Worm (Caenorhabditis elegans) whole organism, young adult: ENCODE measurements around the gene nlp-82.

Source experiments
- C06A6.2 ChIP-seq: fragments of 200-800 bp; sonication (Bioruptor generic); conservative IDR thresholded peaks from 2 replicates; pipeline ENCODE4 v1.3.6; 2022; ENCODE audit warnings: missing genetic modification characterization, missing compliant biosample characterization
- K12H6.12 ChIP-seq: fragments of 200-800 bp; sonication (Bioruptor generic); optimal IDR thresholded peaks from 2 replicates; lab custom pipeline; 2018; ENCODE audit warnings: mild to moderate bottlenecking, missing genetic modification characterization, missing compliant biosample characterization
- T26A5.8 ChIP-seq: sonication (generic microtip); optimal IDR thresholded peaks from 2 replicates; lab custom pipeline; 2016; ENCODE audit warnings: missing genetic modification characterization, missing compliant biosample characterization
- Y53G8AR.9 ChIP-seq: fragments of 200-800 bp; sonication (Bioruptor generic); conservative IDR thresholded peaks from 2 replicates; pipeline ENCODE4 v1.3.6; 2022; ENCODE audit warnings: missing genetic modification reagents, missing genetic modification characterization, missing compliant biosample characterization
- Y95B8A.8 ChIP-seq: fragments of 200-800 bp; sonication (Bioruptor generic); IDR thresholded peaks from 2 replicates; pipeline ENCODE4 v1.3.6; 2022; ENCODE audit warnings: missing genetic modification reagents, missing genetic modification characterization, missing compliant biosample characterization
- atf-7 ChIP-seq: sonication (generic microtip); optimal IDR thresholded peaks from 2 replicates; lab custom pipeline; 2017; ENCODE audit warnings: mild to moderate bottlenecking, missing genetic modification characterization, missing compliant biosample characterization
- attf-5 ChIP-seq: fragments of 200-800 bp; sonication (Bioruptor generic); optimal IDR thresholded peaks from 2 replicates; lab custom pipeline; 2018; ENCODE audit warnings: mild to moderate bottlenecking, missing genetic modification characterization, missing compliant biosample characterization
- cebp-1 ChIP-seq, 2 experiments: fragments of 200-800 bp in 1 of 2; sonication (Bioruptor generic) in 1 of 2; sonication (generic microtip) in 1 of 2; IDR thresholded peaks in 1 of 2; optimal IDR thresholded peaks in 1 of 2; 2 replicates each; pipeline versions ENCODE4 v1.3.6 to Lab custom; 2017 to 2022; ENCODE audit warnings: missing compliant biosample characterization in 2 of 2, missing genetic modification characterization in 2 of 2, mild to moderate bottlenecking in 1 of 2, missing genetic modification reagents in 1 of 2, moderate library complexity in 1 of 2
- cebp-2 ChIP-seq: fragments of 200-800 bp; sonication (Bioruptor generic); IDR thresholded peaks from 2 replicates; pipeline ENCODE4 v1.3.6; 2022; ENCODE audit warnings: missing genetic modification characterization, missing compliant biosample characterization
- ceh-100 ChIP-seq: fragments of 200-800 bp; sonication (Bioruptor generic); IDR thresholded peaks from 2 replicates; pipeline ENCODE4 v1.3.6; 2022; ENCODE audit warnings: missing genetic modification reagents, missing genetic modification characterization, missing compliant biosample characterization
- ceh-27 ChIP-seq: fragments of 200-800 bp; sonication (Bioruptor generic); optimal IDR thresholded peaks from 2 replicates; lab custom pipeline; 2018; ENCODE audit warnings: mild to moderate bottlenecking, missing genetic modification characterization, moderate library complexity, missing compliant biosample characterization
- ceh-79 ChIP-seq: sonication (generic microtip); optimal IDR thresholded peaks from 2 replicates; lab custom pipeline; 2017; ENCODE audit warnings: mild to moderate bottlenecking, missing genetic modification characterization, missing compliant biosample characterization
- chd-7 ChIP-seq: sonication (generic microtip); optimal IDR thresholded peaks from 2 replicates; lab custom pipeline; 2016; ENCODE audit warnings: mild to moderate bottlenecking, missing genetic modification characterization, moderate library complexity, missing compliant biosample characterization
- dpff-1 ChIP-seq: sonication (generic microtip); optimal IDR thresholded peaks from 2 replicates; lab custom pipeline; 2017; ENCODE audit warnings: mild to moderate bottlenecking, missing genetic modification characterization, missing compliant biosample characterization
- egl-44 ChIP-seq: fragments of 200-800 bp; sonication (Bioruptor generic); IDR thresholded peaks from 2 replicates; pipeline ENCODE4 v1.3.6; 2022; ENCODE audit warnings: missing genetic modification reagents, missing genetic modification characterization, missing compliant biosample characterization
- ets-4 ChIP-seq: fragments of 200-800 bp; sonication (Bioruptor generic); optimal IDR thresholded peaks from 2 replicates; lab custom pipeline; 2018; ENCODE audit warnings: mild to moderate bottlenecking, missing genetic modification characterization, missing compliant biosample characterization
- fkh-3 ChIP-seq: sonication (generic microtip); optimal IDR thresholded peaks from 2 replicates; lab custom pipeline; 2016; ENCODE audit warnings: mild to moderate bottlenecking, missing genetic modification characterization, missing compliant biosample characterization
- gei-17 ChIP-seq: fragments of 200-800 bp; sonication (Bioruptor generic); optimal IDR thresholded peaks from 2 replicates; lab custom pipeline; 2018; ENCODE audit warnings: mild to moderate bottlenecking, missing genetic modification characterization, missing compliant biosample characterization
- hmg-1.2 ChIP-seq: fragments of 200-800 bp; sonication (Bioruptor generic); IDR thresholded peaks from 2 replicates; pipeline ENCODE4 v1.3.6; 2022; ENCODE audit warnings: missing genetic modification reagents, missing genetic modification characterization, missing compliant biosample characterization
- hmg-20 ChIP-seq: fragments of 200-800 bp; sonication (Bioruptor generic); IDR thresholded peaks from 2 replicates; pipeline ENCODE4 v1.3.6; 2022; ENCODE audit warnings: missing genetic modification reagents, missing genetic modification characterization, missing compliant biosample characterization
- lag-1 ChIP-seq: fragments of 200-800 bp; sonication (Bioruptor generic); IDR thresholded peaks from 2 replicates; pipeline ENCODE4 v1.3.6; 2022; ENCODE audit warnings: missing genetic modification reagents, missing genetic modification characterization, missing compliant biosample characterization
- let-607 ChIP-seq, 2 experiments: fragments of 200-800 bp in 1 of 2; sonication (Bioruptor generic) in 1 of 2; sonication (generic microtip) in 1 of 2; optimal IDR thresholded peaks; 2 replicates each; lab custom pipeline; 2016 to 2018; ENCODE audit warnings: mild to moderate bottlenecking in 2 of 2, missing compliant biosample characterization in 2 of 2, missing genetic modification characterization in 2 of 2, moderate library complexity in 2 of 2, missing genotype in 1 of 2
- lin-35 ChIP-seq, 3 experiments: fragments of 150-350 bp in 2 of 3; sonication (generic microtip) in 1 of 3; optimal IDR thresholded peaks; 2 replicates each; lab custom pipeline; 2014 to 2018; ENCODE audit warnings: missing biosample characterization in 3 of 3, missing genetic modification characterization in 3 of 3, missing genetic modification reagents in 3 of 3
- lin-40 ChIP-seq: sonication (generic microtip); optimal IDR thresholded peaks from 2 replicates; lab custom pipeline; 2016; ENCODE audit warnings: missing genetic modification characterization, mild to moderate bottlenecking, missing compliant biosample characterization, missing genotype, missing genetic modification reagents
- lin-54 ChIP-seq: fragments of 200-800 bp; sonication (Bioruptor generic); optimal IDR thresholded peaks from 2 replicates; lab custom pipeline; 2018; ENCODE audit warnings: mild to moderate bottlenecking, missing genetic modification characterization, missing compliant biosample characterization
- madf-10 ChIP-seq: sonication (generic microtip); optimal IDR thresholded peaks from 2 replicates; lab custom pipeline; 2016; ENCODE audit warnings: mild to moderate bottlenecking, missing genetic modification characterization, missing compliant biosample characterization
- nfyb-1 ChIP-seq: fragments of 200-800 bp; sonication (Bioruptor generic); IDR thresholded peaks from 2 replicates; pipeline ENCODE4 v1.3.6; 2022; ENCODE audit warnings: missing genetic modification reagents, missing genetic modification characterization, missing compliant biosample characterization
- nhr-120 ChIP-seq: fragments of 200-800 bp; sonication (Bioruptor generic); IDR thresholded peaks from 2 replicates; pipeline ENCODE4 v1.3.6; 2022; ENCODE audit warnings: missing genetic modification characterization, missing compliant biosample characterization
- nhr-27 ChIP-seq: fragments of 200-800 bp; sonication (Bioruptor generic); optimal IDR thresholded peaks from 2 replicates; lab custom pipeline; 2018; ENCODE audit warnings: mild to moderate bottlenecking, missing genetic modification characterization, moderate library complexity, missing compliant biosample characterization
- nhr-80 ChIP-seq: sonication (generic microtip); optimal IDR thresholded peaks from 2 replicates; lab custom pipeline; 2016; ENCODE audit warnings: missing genetic modification characterization, missing compliant biosample characterization
- nhr-90 ChIP-seq: sonication (generic microtip); optimal IDR thresholded peaks from 2 replicates; lab custom pipeline; 2016; ENCODE audit warnings: missing genotype, mild to moderate bottlenecking, missing genetic modification characterization, missing compliant biosample characterization
- repo-1 ChIP-seq: sonication (generic microtip); optimal IDR thresholded peaks from 2 replicates; lab custom pipeline; 2017; ENCODE audit warnings: mild to moderate bottlenecking, missing genetic modification characterization, missing compliant biosample characterization
- sea-2 ChIP-seq: fragments of 200-800 bp; sonication (Bioruptor generic); IDR thresholded peaks from 2 replicates; pipeline ENCODE4 v1.3.6; 2022; ENCODE audit warnings: missing genetic modification characterization, missing compliant biosample characterization
- snpc-1.3 ChIP-seq: sonication (generic microtip); optimal IDR thresholded peaks from 2 replicates; lab custom pipeline; 2017; ENCODE audit warnings: missing genetic modification characterization, mild to moderate bottlenecking, missing compliant biosample characterization, antibody characterized with exemption, moderate library complexity, missing genotype, missing genetic modification reagents; ENCODE audit not compliant: insufficient read depth
- snpc-4 ChIP-seq, 5 experiments: fragments of 150-350 bp in 1 of 5; sonication (generic microtip) in 4 of 5; optimal IDR thresholded peaks; 2 replicates each; lab custom pipeline; 2014 to 2018; ENCODE audit warnings: missing genetic modification characterization in 5 of 5, missing biosample characterization in 3 of 5, antibody characterized with exemption in 2 of 5, mild to moderate bottlenecking in 2 of 5, missing compliant biosample characterization in 2 of 5, missing genotype in 2 of 5, moderate library complexity in 2 of 5, missing genetic modification reagents in 1 of 5
- somi-1 ChIP-seq: fragments of 200-800 bp; sonication (Bioruptor generic); optimal IDR thresholded peaks from 2 replicates; lab custom pipeline; 2018; ENCODE audit warnings: mild to moderate bottlenecking, missing genetic modification characterization, missing compliant biosample characterization
- tlf-1 ChIP-seq: fragments of 200-800 bp; sonication (Bioruptor generic); optimal IDR thresholded peaks from 2 replicates; lab custom pipeline; 2018; ENCODE audit warnings: mild to moderate bottlenecking, missing genetic modification characterization, missing compliant biosample characterization
- unc-130 ChIP-seq: sonication (generic microtip); optimal IDR thresholded peaks from 2 replicates; lab custom pipeline; 2016; ENCODE audit warnings: missing genetic modification reagents, missing genetic modification characterization, missing compliant biosample characterization
- unc-62 ChIP-seq: fragments of 150-350 bp; optimal IDR thresholded peaks from 2 replicates; lab custom pipeline; 2014; ENCODE audit warnings: missing biosample characterization, missing genetic modification reagents, missing genetic modification characterization
- xnd-1 ChIP-seq: sonication (generic microtip); optimal IDR thresholded peaks from 2 replicates; lab custom pipeline; 2016; ENCODE audit warnings: missing genotype, missing genetic modification reagents, missing genetic modification characterization, missing compliant biosample characterization
- zfh-2 ChIP-seq: fragments of 200-800 bp; sonication (Bioruptor generic); conservative IDR thresholded peaks from 2 replicates; pipeline ENCODE4 v1.3.6; 2022; ENCODE audit warnings: missing genetic modification reagents, missing genetic modification characterization, missing compliant biosample characterization
- ztf-18 ChIP-seq: sonication (generic microtip); optimal IDR thresholded peaks from 2 replicates; lab custom pipeline; 2016; ENCODE audit warnings: missing genotype, mild to moderate bottlenecking, missing genetic modification characterization, missing compliant biosample characterization
- ztf-22 ChIP-seq: fragments of 200-800 bp; sonication (Bioruptor generic); optimal IDR thresholded peaks from 2 replicates; lab custom pipeline; 2018; ENCODE audit warnings: mild to moderate bottlenecking, missing genetic modification characterization, moderate library complexity, missing compliant biosample characterization
- ztf-3 ChIP-seq: fragments of 200-800 bp; sonication (Bioruptor generic); optimal IDR thresholded peaks from 2 replicates; lab custom pipeline; 2018; ENCODE audit warnings: mild to moderate bottlenecking, missing genetic modification characterization, missing compliant biosample characterization
- ztf-6 ChIP-seq: fragments of 200-800 bp; sonication (Bioruptor generic); IDR thresholded peaks from 2 replicates; pipeline ENCODE4 v1.3.6; 2022; ENCODE audit warnings: missing genetic modification reagents, missing genetic modification characterization, missing compliant biosample characterization

nlp-82 gene

DNA sequence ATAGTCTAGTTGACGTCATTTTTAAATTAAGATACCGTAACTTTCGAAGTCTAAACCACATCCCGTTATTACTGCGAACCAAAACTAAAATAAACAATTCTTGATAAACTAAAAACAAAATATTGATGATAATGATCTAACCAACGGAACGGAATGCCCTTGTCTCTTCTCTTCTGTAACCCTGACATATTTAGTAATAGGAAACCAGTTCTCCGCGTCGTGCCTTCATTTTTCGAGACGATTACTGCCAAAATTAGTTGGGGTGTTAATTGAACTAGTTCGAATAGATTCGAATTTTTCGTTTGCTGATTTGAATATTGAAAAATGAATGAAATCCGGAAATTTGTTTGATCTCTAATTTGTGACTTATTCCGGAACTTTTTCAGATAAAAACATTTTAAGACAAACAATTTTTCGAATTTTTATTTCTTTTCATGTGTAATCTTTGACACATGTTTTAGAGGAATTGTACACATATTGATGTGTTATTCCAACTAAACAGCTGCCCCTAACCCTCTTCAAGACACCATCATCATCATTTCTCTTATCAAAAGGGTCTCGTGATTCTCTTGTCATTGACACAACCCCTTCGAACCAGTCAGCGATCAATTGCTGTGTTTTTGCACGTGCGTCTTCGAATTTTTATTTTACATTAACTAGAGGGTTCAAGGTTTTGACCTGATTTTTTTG, 29.7 kb upstream of the nlp-82 start (continued):
- TF ChIP-seq egl-44 (GFP tag; lab: Robert Waterston, UW) (peak; percentile 63), nhr-90 (tag; lab: Kevin White, UChicago) (peak; percentile 40), xnd-1 (tag; lab: Kevin White, UChicago) (no peak), repo-1 (peak; percentile 1), fkh-3 (tag; lab: Kevin White, UChicago) (no peak), ztf-3 (no peak), lin-54 (peak; percentile 44), ets-4 (GFP tag; lab: Kevin White, UChicago) (peak; percentile 39), cebp-1 (GFP tag; IDR thresholded peaks at IDR 0.05; lab: Robert Waterston, UW) (peak; percentile 47; the same call in 1 of the 2 replicates), cebp-1 (tag; optimal IDR thresholded peaks at IDR 0.05; lab: Kevin White, UChicago) (peak; percentile 76), tlf-1 (GFP tag; lab: Kevin White, UChicago) (peak; percentile 41), attf-5 (peak; percentile 54), cebp-2 (GFP tag; lab: Robert Waterston, UW) (no peak), ceh-100 (GFP tag; lab: Robert Waterston, UW) (no peak), nfyb-1 (peak; percentile 82), ztf-18 (no peak), Y53G8AR.9 (GFP tag; lab: Robert Waterston, UW) (peak; percentile 21; the same call in 1 of the 2 replicates), unc-130 (no peak), gei-17 (no peak), C06A6.2 (0 out of 2 replicates have a peak, but pooled peaks have one; percentile 26), nhr-27 (no peak), unc-62 (GFP tag; lab: Kevin White, UChicago) (peak; percentile 86), sea-2 (GFP tag; lab: Robert Waterston, UW) (no peak), madf-10 (tag; lab: Kevin White, UChicago) (peak; percentile 30), K12H6.12 (tag; lab: Kevin White, UChicago) (no peak), chd-7 (tag; lab: Kevin White, UChicago) (peak; percentile 60), dpff-1 (tag; lab: Kevin White, UChicago) (no peak), T26A5.8 (tag; lab: Kevin White, UChicago) (no peak), ceh-27 (peak; percentile 8)

DNA sequence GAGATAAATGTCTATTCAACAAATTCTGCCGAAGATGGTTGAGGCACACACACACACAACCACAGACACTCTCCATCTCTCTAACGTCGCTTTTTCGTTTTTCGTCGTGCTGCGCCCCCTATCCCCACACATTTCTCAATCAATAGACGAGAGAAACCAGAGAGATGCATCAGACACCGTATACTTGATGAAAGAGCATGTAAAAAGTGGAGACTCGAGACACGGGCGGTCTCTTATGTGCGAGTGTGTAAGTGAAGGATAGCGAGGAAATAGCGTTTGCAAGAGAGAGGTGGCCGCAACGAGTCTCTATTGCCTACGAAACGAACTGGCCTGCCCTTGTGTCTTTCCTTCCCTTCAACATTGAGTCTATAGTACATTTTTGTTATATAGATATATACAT, 28.7 kb upstream of the nlp-82 start:
- TF ChIP-seq let-607 (tag; optimal IDR thresholded peaks at IDR 0.05; lab: Kevin White, UChicago) (peak; percentile 58 to 62), atf-7 (tag; lab: Kevin White, UChicago) (peak; percentile 85), nhr-120 (GFP tag; lab: Robert Waterston, UW) (no peak), nhr-80 (peak; percentile 98), chd-7 (tag; lab: Kevin White, UChicago) (peak; percentile 80), Y53G8AR.9 (GFP tag; lab: Robert Waterston, UW) (peak; percentile 81), ceh-79 (no peak), cebp-2 (GFP tag; lab: Robert Waterston, UW) (peak; percentile 78; the same call in 1 of the 2 replicates), lin-35 (GFP tag; optimal IDR thresholded peaks at IDR 0.05; lab: Kevin White, UChicago) (peak in 1 of 3 experiments; percentile 82), snpc-1.3 (tag; lab: Kevin White, UChicago) (peak; percentile 12), ztf-22 (peak; percentile 40), lin-40 (peak; percentile 87), somi-1 (GFP tag; lab: Kevin White, UChicago) (peak; percentile 73), attf-5 (peak; percentile 82), ztf-18 (peak; percentile 64), zfh-2 (peak; percentile 94), snpc-4 (GFP tag; optimal IDR thresholded peaks at IDR 0.05; lab: Kevin White, UChicago) (no peak), snpc-4 (tag; optimal IDR thresholded peaks at IDR 0.05; lab: Kevin White, UChicago) (peak; percentile 59 to 79 (median 70)), Y95B8A.8 (GFP tag; lab: Robert Waterston, UW) (peak; percentile 78; the same call in 1 of the 2 replicates), T26A5.8 (tag; lab: Kevin White, UChicago) (no peak), hmg-1.2 (peak; percentile 88), hmg-20 (GFP tag; lab: Robert Waterston, UW) (no peak), ztf-6 (GFP tag; lab: Robert Waterston, UW) (0 out of 2 replicates have a peak, but pooled peaks have one; percentile 39), ceh-27 (peak; percentile 81), dpff-1 (tag; lab: Kevin White, UChicago) (no peak), lag-1 (GFP tag; lab: Robert Waterston, UW) (no peak)
